Worm (Caenorhabditis elegans) whole organism, young adult: ENCODE results near the gene oac-23.

Experiments
- B0336.3 ChIP-seq: fragments of 200-800 bp; sonication (Bioruptor generic); IDR thresholded peaks from 2 replicates; pipeline ENCODE4 v1.3.6; 2022; ENCODE audit warnings: missing genetic modification characterization, missing compliant biosample characterization
- C17E4.6 ChIP-seq: fragments of 200-800 bp; sonication (Bioruptor generic); IDR thresholded peaks from 2 replicates; pipeline ENCODE4 v1.3.6; 2022; ENCODE audit warnings: missing genetic modification reagents, missing genetic modification characterization, missing compliant biosample characterization
- F22D6.2 ChIP-seq: sonication (generic microtip); optimal IDR thresholded peaks from 2 replicates; lab custom pipeline; 2016; ENCODE audit warnings: mild to moderate bottlenecking, missing genetic modification characterization, missing compliant biosample characterization
- F37B4.10 ChIP-seq: fragments of 200-800 bp; sonication (Bioruptor generic); IDR thresholded peaks from 2 replicates; pipeline ENCODE4 v1.3.6; 2022; ENCODE audit warnings: missing genetic modification characterization, missing compliant biosample characterization
- F39B2.1 ChIP-seq: fragments of 200-800 bp; sonication (Bioruptor generic); IDR thresholded peaks from 2 replicates; pipeline ENCODE4 v1.3.6; 2022; ENCODE audit warnings: missing genetic modification reagents, missing genetic modification characterization, missing compliant biosample characterization
- F57A8.1 ChIP-seq: fragments of 200-800 bp; sonication (Bioruptor generic); optimal IDR thresholded peaks from 2 replicates; lab custom pipeline; 2018; ENCODE audit warnings: mild to moderate bottlenecking, missing genetic modification characterization, moderate library complexity, missing compliant biosample characterization
- K12H6.12 ChIP-seq: fragments of 200-800 bp; sonication (Bioruptor generic); optimal IDR thresholded peaks from 2 replicates; lab custom pipeline; 2018; ENCODE audit warnings: mild to moderate bottlenecking, missing genetic modification characterization, missing compliant biosample characterization
- Y79H2A.3 ChIP-seq: fragments of 200-800 bp; sonication (Bioruptor generic); conservative IDR thresholded peaks from 2 replicates; pipeline ENCODE4 v1.3.6; 2022; ENCODE audit warnings: missing genetic modification reagents, missing genetic modification characterization, missing compliant biosample characterization
- ama-1 ChIP-seq, 3 experiments: fragments of 150-350 bp in 1 of 3; sonication (generic microtip) in 2 of 3; optimal IDR thresholded peaks; 2 replicates each; lab custom pipeline; 2014 to 2018; ENCODE audit warnings: missing biosample characterization in 2 of 3, missing genetic modification characterization in 2 of 3, missing genetic modification reagents in 2 of 3
- aptf-3 ChIP-seq: fragments of 200-800 bp; sonication (Bioruptor generic); IDR thresholded peaks from 2 replicates; pipeline ENCODE4 v1.3.6; 2022; ENCODE audit warnings: missing genetic modification characterization, missing compliant biosample characterization
- atf-7 ChIP-seq: sonication (generic microtip); optimal IDR thresholded peaks from 2 replicates; lab custom pipeline; 2017; ENCODE audit warnings: mild to moderate bottlenecking, missing genetic modification characterization, missing compliant biosample characterization
- athp-1 ChIP-seq: sonication (generic microtip); optimal IDR thresholded peaks from 2 replicates; lab custom pipeline; 2017; ENCODE audit warnings: mild to moderate bottlenecking, missing genetic modification characterization, missing compliant biosample characterization
- attf-3 ChIP-seq: fragments of 200-800 bp; sonication (Bioruptor generic); conservative IDR thresholded peaks from 2 replicates; pipeline ENCODE4 v1.3.6; 2022; ENCODE audit warnings: missing genetic modification reagents, missing genetic modification characterization, missing compliant biosample characterization
- attf-6 ChIP-seq: fragments of 200-800 bp; sonication (Bioruptor generic); IDR thresholded peaks from 2 replicates; pipeline ENCODE4 v1.3.6; 2022; ENCODE audit warnings: missing genetic modification reagents, missing genetic modification characterization, missing compliant biosample characterization
- ceh-100 ChIP-seq: fragments of 200-800 bp; sonication (Bioruptor generic); IDR thresholded peaks from 2 replicates; pipeline ENCODE4 v1.3.6; 2022; ENCODE audit warnings: missing genetic modification reagents, missing genetic modification characterization, missing compliant biosample characterization
- ceh-27 ChIP-seq: fragments of 200-800 bp; sonication (Bioruptor generic); optimal IDR thresholded peaks from 2 replicates; lab custom pipeline; 2018; ENCODE audit warnings: mild to moderate bottlenecking, missing genetic modification characterization, moderate library complexity, missing compliant biosample characterization
- ceh-40 ChIP-seq: fragments of 200-800 bp; sonication (Bioruptor generic); IDR thresholded peaks from 2 replicates; pipeline ENCODE4 v1.3.6; 2022; ENCODE audit warnings: missing genetic modification characterization, missing compliant biosample characterization
- ceh-58 ChIP-seq: fragments of 200-800 bp; sonication (Bioruptor generic); IDR thresholded peaks from 2 replicates; pipeline ENCODE4 v1.3.6; 2022; ENCODE audit warnings: missing genetic modification characterization, missing compliant biosample characterization
- chd-7 ChIP-seq: sonication (generic microtip); optimal IDR thresholded peaks from 2 replicates; lab custom pipeline; 2016; ENCODE audit warnings: mild to moderate bottlenecking, missing genetic modification characterization, moderate library complexity, missing compliant biosample characterization
- die-1 ChIP-seq: sonication (generic microtip); optimal IDR thresholded peaks from 2 replicates; lab custom pipeline; 2016; ENCODE audit warnings: missing genotype, mild to moderate bottlenecking, missing genetic modification characterization, missing compliant biosample characterization
- dpff-1 ChIP-seq: sonication (generic microtip); optimal IDR thresholded peaks from 2 replicates; lab custom pipeline; 2017; ENCODE audit warnings: mild to moderate bottlenecking, missing genetic modification characterization, missing compliant biosample characterization
- dpl-1 ChIP-seq: fragments of 150-350 bp; optimal IDR thresholded peaks from 2 replicates; lab custom pipeline; 2014; ENCODE audit warnings: missing biosample characterization, missing genetic modification reagents, missing genetic modification characterization
- ekl-4 ChIP-seq: fragments of 200-800 bp; sonication (Bioruptor generic); IDR thresholded peaks from 2 replicates; pipeline ENCODE4 v1.3.6; 2022; ENCODE audit warnings: missing genetic modification reagents, missing genetic modification characterization, missing compliant biosample characterization
- fkh-3 ChIP-seq: sonication (generic microtip); optimal IDR thresholded peaks from 2 replicates; lab custom pipeline; 2016; ENCODE audit warnings: mild to moderate bottlenecking, missing genetic modification characterization, missing compliant biosample characterization
- gei-17 ChIP-seq: fragments of 200-800 bp; sonication (Bioruptor generic); optimal IDR thresholded peaks from 2 replicates; lab custom pipeline; 2018; ENCODE audit warnings: mild to moderate bottlenecking, missing genetic modification characterization, missing compliant biosample characterization
- him-1 ChIP-seq: sonication (generic microtip); optimal IDR thresholded peaks from 2 replicates; lab custom pipeline; 2016; ENCODE audit warnings: missing genotype, missing genetic modification reagents, missing genetic modification characterization, missing compliant biosample characterization
- hlh-26 ChIP-seq: fragments of 200-800 bp; sonication (Bioruptor generic); conservative IDR thresholded peaks from 2 replicates; pipeline ENCODE4 v1.3.6; 2022; ENCODE audit warnings: missing genetic modification reagents, missing genetic modification characterization, missing compliant biosample characterization
- hmg-1.2 ChIP-seq: fragments of 200-800 bp; sonication (Bioruptor generic); IDR thresholded peaks from 2 replicates; pipeline ENCODE4 v1.3.6; 2022; ENCODE audit warnings: missing genetic modification reagents, missing genetic modification characterization, missing compliant biosample characterization
- lir-1 ChIP-seq: fragments of 200-800 bp; sonication (Bioruptor generic); conservative IDR thresholded peaks from 2 replicates; pipeline ENCODE4 v1.3.6; 2022; ENCODE audit warnings: missing genetic modification reagents, missing genetic modification characterization, missing compliant biosample characterization
- lsy-27 ChIP-seq: sonication (generic microtip); optimal IDR thresholded peaks from 2 replicates; lab custom pipeline; 2017; ENCODE audit warnings: missing genetic modification characterization, mild to moderate bottlenecking, missing compliant biosample characterization, antibody characterized with exemption, missing genotype, borderline replicate concordance; ENCODE audit not compliant: insufficient read depth
- madf-6 ChIP-seq: fragments of 200-800 bp; sonication (Bioruptor generic); IDR thresholded peaks from 2 replicates; pipeline ENCODE4 v1.3.6; 2022; ENCODE audit warnings: missing genetic modification reagents, missing genetic modification characterization, missing compliant biosample characterization
- mcd-1 ChIP-seq: fragments of 200-800 bp; sonication (Bioruptor generic); IDR thresholded peaks from 2 replicates; pipeline ENCODE4 v1.3.6; 2022; ENCODE audit warnings: missing genetic modification reagents, missing genetic modification characterization, missing compliant biosample characterization
- nfyb-1 ChIP-seq: fragments of 200-800 bp; sonication (Bioruptor generic); IDR thresholded peaks from 2 replicates; pipeline ENCODE4 v1.3.6; 2022; ENCODE audit warnings: missing genetic modification reagents, missing genetic modification characterization, missing compliant biosample characterization
- nhr-120 ChIP-seq: fragments of 200-800 bp; sonication (Bioruptor generic); IDR thresholded peaks from 2 replicates; pipeline ENCODE4 v1.3.6; 2022; ENCODE audit warnings: missing genetic modification characterization, missing compliant biosample characterization
- nhr-27 ChIP-seq: fragments of 200-800 bp; sonication (Bioruptor generic); optimal IDR thresholded peaks from 2 replicates; lab custom pipeline; 2018; ENCODE audit warnings: mild to moderate bottlenecking, missing genetic modification characterization, moderate library complexity, missing compliant biosample characterization
- nhr-80 ChIP-seq: sonication (generic microtip); optimal IDR thresholded peaks from 2 replicates; lab custom pipeline; 2016; ENCODE audit warnings: missing genetic modification characterization, missing compliant biosample characterization
- rec-8 ChIP-seq, 2 experiments: sonication (generic microtip); optimal IDR thresholded peaks; 2 replicates each; lab custom pipeline; 2016; ENCODE audit warnings: mild to moderate bottlenecking in 2 of 2, missing genetic modification characterization in 2 of 2, missing genetic modification reagents in 2 of 2, missing genotype in 2 of 2, missing biosample characterization in 1 of 2, missing compliant biosample characterization in 1 of 2, moderate library complexity in 1 of 2
- tbp1 ChIP-seq: fragments of 200-800 bp; sonication (Bioruptor generic); optimal IDR thresholded peaks from 2 replicates; lab custom pipeline; 2018; ENCODE audit warnings: mild to moderate bottlenecking, missing genetic modification characterization, missing compliant biosample characterization
- xnd-1 ChIP-seq: sonication (generic microtip); optimal IDR thresholded peaks from 2 replicates; lab custom pipeline; 2016; ENCODE audit warnings: missing genotype, missing genetic modification reagents, missing genetic modification characterization, missing compliant biosample characterization
- zim-3 ChIP-seq: sonication (generic microtip); optimal IDR thresholded peaks from 2 replicates; lab custom pipeline; 2017; ENCODE audit warnings: mild to moderate bottlenecking, missing genetic modification characterization, moderate library complexity, missing compliant biosample characterization
- ztf-25 ChIP-seq: fragments of 200-800 bp; sonication (Bioruptor generic); IDR thresholded peaks from 2 replicates; pipeline ENCODE4 v1.3.6; 2022; ENCODE audit warnings: missing genetic modification reagents, missing genetic modification characterization, missing compliant biosample characterization

The oac-23 gene

ce11 chrIV:3876955-3877354 is 4.3 kb upstream of the oac-23 start:
- TF ChIP-seq athp-1 (tag; lab: Kevin White, UChicago) (no peak), die-1 (tag; lab: Kevin White, UChicago) (no peak), ztf-25 (GFP tag; lab: Robert Waterston, UW) (no peak), F39B2.1 (GFP tag; lab: Robert Waterston, UW) (no peak), atf-7 (tag; lab: Kevin White, UChicago) (no peak), fkh-3 (tag; lab: Kevin White, UChicago) (no peak), attf-6 (no peak), hlh-26 (no peak)

ce11 chrIV:3878283-3878938 is 2.8 kb upstream of the oac-23 start, which contains the start of gene F37C4.6:
Gene F37C4.6 (minus strand): TSS chrIV:3878333.
- TF ChIP-seq ceh-100 (GFP tag; lab: Robert Waterston, UW), result no peak
- TF ChIP-seq nhr-80 (tag; lab: Kevin White, UChicago), result peak; percentile 76

- TF ChIP-seq dpff-1, result no peak
- TF ChIP-seq nhr-27 (tag; lab: Kevin White, UChicago), result no peak
- no peak for TF ChIP-seq F57A8.1
- TF ChIP-seq chd-7, result no peak
- no peak for TF ChIP-seq zim-3 (tag; lab: Kevin White, UChicago)
- TF ChIP-seq rec-8 (tag; optimal IDR thresholded peaks at IDR 0.05; lab: Kevin White, UChicago), result no peak
- no peak for TF ChIP-seq ceh-58 (GFP tag; lab: Robert Waterston, UW)
- TF ChIP-seq attf-6, result no peak
- no peak for TF ChIP-seq gei-17 (GFP tag; lab: Kevin White, UChicago)
- TF ChIP-seq B0336.3 (GFP tag; lab: Robert Waterston, UW), result no peak
- no peak for TF ChIP-seq xnd-1 (tag; lab: Kevin White, UChicago)
- TF ChIP-seq fkh-3 (tag; lab: Kevin White, UChicago), result no peak
- TF ChIP-seq ceh-27 (GFP tag; lab: Kevin White, UChicago), result no peak
- TF ChIP-seq attf-3, result no peak
Measured at ce11 chrIV:3885369-3885768, 4.1 kb downstream of the oac-23 start, which contains the start of gene oac-22. Gene oac-22 (plus strand): TSS chrIV:3885669.

ce11 chrIV:3888963-3889362 is 7.7 kb downstream of the oac-23 start, which contains the start of gene oac-21:
Gene oac-21 (plus strand): TSS chrIV:3889263.
- TF ChIP-seq nfyb-1 (GFP tag; lab: Robert Waterston, UW) (no peak), nhr-120 (GFP tag; lab: Robert Waterston, UW) (no peak), ekl-4 (GFP tag; lab: Robert Waterston, UW) (no peak), madf-6 (GFP tag; lab: Robert Waterston, UW) (no peak), ztf-25 (GFP tag; lab: Robert Waterston, UW) (no peak), hlh-26 (no peak), zim-3 (tag; lab: Kevin White, UChicago) (no peak), ceh-27 (GFP tag; lab: Kevin White, UChicago) (no peak), dpl-1 (GFP tag; lab: Kevin White, UChicago) (no peak), ama-1 (optimal IDR thresholded peaks at IDR 0.05; lab: Kevin White, UChicago) (no peak), ama-1 (GFP tag; optimal IDR thresholded peaks at IDR 0.05; lab: Kevin White, UChicago) (no peak), lir-1 (GFP tag; lab: Robert Waterston, UW) (no peak)

ce11 chrIV:3892027-3892426 is 10.8 kb downstream of the oac-23 start, which contains the start of gene F56D6.9:
Gene F56D6.9 (plus strand): TSS chrIV:3892327.
- no peak for TF ChIP-seq mcd-1 (GFP tag; lab: Robert Waterston, UW)
- TF ChIP-seq F37B4.10 (GFP tag; lab: Robert Waterston, UW), result no peak
- no peak for TF ChIP-seq ama-1 (optimal IDR thresholded peaks at IDR 0.05; lab: Kevin White, UChicago)
- no peak for TF ChIP-seq ama-1 (GFP tag; optimal IDR thresholded peaks at IDR 0.05; lab: Kevin White, UChicago)
- no peak for TF ChIP-seq ceh-40
- TF ChIP-seq F57A8.1, result no peak
- no peak for TF ChIP-seq F22D6.2 (tag; lab: Kevin White, UChicago)
- no peak for TF ChIP-seq aptf-3 (GFP tag; lab: Robert Waterston, UW)
- no peak for TF ChIP-seq lsy-27 (tag; lab: Kevin White, UChicago)
- TF ChIP-seq Y79H2A.3 (GFP tag; lab: Robert Waterston, UW), result no peak
- TF ChIP-seq C17E4.6, result no peak
- no peak for TF ChIP-seq hmg-1.2
- TF ChIP-seq die-1 (tag; lab: Kevin White, UChicago), result no peak
- no peak for TF ChIP-seq him-1 (tag; lab: Kevin White, UChicago)
- no peak for TF ChIP-seq ceh-27 (GFP tag; lab: Kevin White, UChicago)
- TF ChIP-seq nhr-80 (tag; lab: Kevin White, UChicago), result no peak
- TF ChIP-seq K12H6.12 (tag; lab: Kevin White, UChicago), result no peak
- TF ChIP-seq tbp1 (GFP tag; lab: Kevin White, UChicago), result no peak
